Worm (Caenorhabditis elegans) whole organism, early embryonic: ENCODE data around the gene Y42A5A.1.
"Not testable (repeated sequence)": the region's sequence is repeated elsewhere in the genome, so short reads cannot be mapped to it uniquely, and the experiment has no call there.

Experiments used
- B0310.2 ChIP-seq: sonication (generic microtip); optimal IDR thresholded peaks from 2 replicates; lab custom pipeline; 2016; ENCODE audit warnings: mild to moderate bottlenecking, missing genetic modification characterization, missing compliant biosample characterization
- F13C5.2 ChIP-seq: sonication (generic microtip); optimal IDR thresholded peaks from 2 replicates; lab custom pipeline; 2017; ENCODE audit warnings: mild to moderate bottlenecking, missing genetic modification characterization, inconsistent platforms, missing compliant biosample characterization
- aly-1 ChIP-seq: sonication (generic microtip); optimal IDR thresholded peaks from 2 replicates; lab custom pipeline; 2016; ENCODE audit warnings: missing genetic modification characterization, missing compliant biosample characterization
- ama-1 ChIP-seq: fragments of 150-350 bp; optimal IDR thresholded peaks from 2 replicates; lab custom pipeline; 2014
- ceh-13 ChIP-seq: fragments of 200-800 bp; sonication (Bioruptor generic); optimal IDR thresholded peaks from 2 replicates; lab custom pipeline; 2018; ENCODE audit warnings: mild to moderate bottlenecking, missing genetic modification characterization, missing compliant biosample characterization
- ceh-36 ChIP-seq: sonication (generic microtip); optimal IDR thresholded peaks from 2 replicates; lab custom pipeline; 2016; ENCODE audit warnings: missing genetic modification characterization, inconsistent platforms, missing compliant biosample characterization
- ets-7 ChIP-seq: sonication (generic microtip); optimal IDR thresholded peaks from 2 replicates; lab custom pipeline; 2016; ENCODE audit warnings: missing genotype, missing genetic modification characterization, missing compliant biosample characterization
- flt-1 ChIP-seq: fragments of 200-800 bp; sonication (Bioruptor generic); IDR thresholded peaks from 2 replicates; pipeline ENCODE4 v1.3.6; 2022; ENCODE audit warnings: missing genetic modification characterization, missing compliant biosample characterization
- hmbx-1 ChIP-seq: sonication (generic microtip); optimal IDR thresholded peaks from 2 replicates; lab custom pipeline; 2016; ENCODE audit warnings: mild to moderate bottlenecking, missing genetic modification characterization, missing compliant biosample characterization
- hmg-4 ChIP-seq: fragments of 200-800 bp; sonication (Bioruptor generic); optimal IDR thresholded peaks from 2 replicates; lab custom pipeline; 2018; ENCODE audit warnings: mild to moderate bottlenecking, missing genetic modification characterization, missing compliant biosample characterization
- hnd-1 ChIP-seq: sonication (generic microtip); optimal IDR thresholded peaks from 2 replicates; lab custom pipeline; 2016; ENCODE audit warnings: missing genetic modification characterization, missing compliant biosample characterization
- pes-1 ChIP-seq: fragments of 200-800 bp; sonication (Bioruptor generic); IDR thresholded peaks from 2 replicates; pipeline ENCODE4 v1.3.6; 2022; ENCODE audit warnings: missing genetic modification reagents, missing genetic modification characterization, missing compliant biosample characterization
- scrt-1 ChIP-seq: fragments of 200-800 bp; sonication (Bioruptor generic); IDR thresholded peaks from 2 replicates; pipeline ENCODE4 v1.3.6; 2022; ENCODE audit warnings: missing genetic modification characterization, missing compliant biosample characterization
- sea-1 ChIP-seq: fragments of 200-800 bp; sonication (Bioruptor generic); conservative IDR thresholded peaks from 2 replicates; pipeline ENCODE4 v1.3.6; 2022; ENCODE audit warnings: missing genetic modification characterization, missing compliant biosample characterization
- tbx-11 ChIP-seq: fragments of 200-800 bp; sonication (Bioruptor generic); IDR thresholded peaks from 2 replicates; pipeline ENCODE4 v1.3.6; 2022; ENCODE audit warnings: missing genetic modification characterization, missing compliant biosample characterization
- tbx-37 ChIP-seq: fragments of 200-800 bp; sonication (Bioruptor generic); conservative IDR thresholded peaks from 2 replicates; pipeline ENCODE4 v1.3.6; 2022; ENCODE audit warnings: missing genetic modification reagents, missing genetic modification characterization, missing compliant biosample characterization
- tra-4 ChIP-seq: sonication (generic microtip); optimal IDR thresholded peaks from 2 replicates; lab custom pipeline; 2017; ENCODE audit warnings: missing genetic modification characterization, missing compliant biosample characterization

The Y42A5A.1 gene

ce11 chrV:11087119-11087518, 629 bp upstream of the Y42A5A.1 start:
- no peak for TF ChIP-seq ets-7
- no peak for TF ChIP-seq aly-1 (tag; lab: Kevin White, UChicago)
- no peak for TF ChIP-seq flt-1 (GFP tag; lab: Robert Waterston, UW)
- no peak for TF ChIP-seq B0310.2 (tag; lab: Kevin White, UChicago)
- TF ChIP-seq ceh-36 (tag; lab: Kevin White, UChicago) = no peak
- no peak for TF ChIP-seq F13C5.2 (tag; lab: Kevin White, UChicago)
- TF ChIP-seq tbx-11 (GFP tag; lab: Robert Waterston, UW) = no peak

- no peak for TF ChIP-seq scrt-1 (GFP tag; lab: Robert Waterston, UW)
- TF ChIP-seq ceh-13 (GFP tag; lab: Kevin White, UChicago) = no peak
- no peak for TF ChIP-seq ets-7
- no peak for TF ChIP-seq hnd-1 (tag; lab: Kevin White, UChicago)
- TF ChIP-seq sea-1 (GFP tag; lab: Robert Waterston, UW) = no peak
- no peak for TF ChIP-seq tra-4 (tag; lab: Kevin White, UChicago)
- no peak for TF ChIP-seq tbx-37 (GFP tag; lab: Robert Waterston, UW)
- no peak for TF ChIP-seq hmg-4 (GFP tag; lab: Kevin White, UChicago)
- TF ChIP-seq F13C5.2 (tag; lab: Kevin White, UChicago) = no peak
- no peak for TF ChIP-seq flt-1 (GFP tag; lab: Robert Waterston, UW)
- TF ChIP-seq B0310.2 (tag; lab: Kevin White, UChicago) = no peak
- no peak for TF ChIP-seq ama-1 (lab: Kevin White, UChicago)
- TF ChIP-seq pes-1 (GFP tag; lab: Robert Waterston, UW) = no peak
- no peak for TF ChIP-seq hmbx-1 (tag; lab: Kevin White, UChicago)
- no peak for TF ChIP-seq aly-1 (tag; lab: Kevin White, UChicago)
- no peak for TF ChIP-seq tbx-11 (GFP tag; lab: Robert Waterston, UW)
- no peak for TF ChIP-seq ceh-36 (tag; lab: Kevin White, UChicago)
Measured at ce11 chrV:11093163-11094091, 5.7 kb downstream of the Y42A5A.1 start, which contains the start of gene lact-8. Gene lact-8, minus strand, starts transcription at chrV:11093607.

ce11 chrV:11094698-11095097, 7.0 kb downstream of the Y42A5A.1 start:
- TF ChIP-seq tra-4 (tag; lab: Kevin White, UChicago) (no peak), scrt-1 (GFP tag; lab: Robert Waterston, UW) (no peak)

ce11 chrV:11095873-11096272, 8.1 kb downstream of the Y42A5A.1 start, which contains the start of gene Y42A5A.3:
Gene Y42A5A.3, minus strand, starts transcription at chrV:11095973.
- no peak for TF ChIP-seq tbx-11 (GFP tag; lab: Robert Waterston, UW)
- no peak for TF ChIP-seq aly-1 (tag; lab: Kevin White, UChicago)
- TF ChIP-seq tbx-37 (GFP tag; lab: Robert Waterston, UW) = no peak
- no peak for TF ChIP-seq F13C5.2 (tag; lab: Kevin White, UChicago)
- TF ChIP-seq pes-1 (GFP tag; lab: Robert Waterston, UW) = no peak
- TF ChIP-seq hnd-1 (tag; lab: Kevin White, UChicago) = no peak
- no peak for TF ChIP-seq ets-7
- no peak for TF ChIP-seq scrt-1 (GFP tag; lab: Robert Waterston, UW)
- no peak for TF ChIP-seq hmg-4 (GFP tag; lab: Kevin White, UChicago)
- TF ChIP-seq tra-4 (tag; lab: Kevin White, UChicago) = no peak
- no peak for TF ChIP-seq ceh-13 (GFP tag; lab: Kevin White, UChicago)
- no peak for TF ChIP-seq ceh-36 (tag; lab: Kevin White, UChicago)
- TF ChIP-seq flt-1 (GFP tag; lab: Robert Waterston, UW) = no peak
- no peak for TF ChIP-seq B0310.2 (tag; lab: Kevin White, UChicago)

- TF ChIP-seq hmg-4 (GFP tag; lab: Kevin White, UChicago) = no peak
- no peak for TF ChIP-seq hmbx-1 (tag; lab: Kevin White, UChicago)
- TF ChIP-seq ets-7 = no peak
- TF ChIP-seq pes-1 (GFP tag; lab: Robert Waterston, UW) = no peak
- no peak for TF ChIP-seq scrt-1 (GFP tag; lab: Robert Waterston, UW)
- TF ChIP-seq F13C5.2 (tag; lab: Kevin White, UChicago) = no peak
- no peak for TF ChIP-seq ceh-36 (tag; lab: Kevin White, UChicago)
- TF ChIP-seq B0310.2 (tag; lab: Kevin White, UChicago) = no peak
- no peak for TF ChIP-seq ama-1 (lab: Kevin White, UChicago)
- no peak for TF ChIP-seq ceh-13 (GFP tag; lab: Kevin White, UChicago)
- no peak for TF ChIP-seq sea-1 (GFP tag; lab: Robert Waterston, UW)
- no peak for TF ChIP-seq flt-1 (GFP tag; lab: Robert Waterston, UW)
Measured at ce11 chrV:11098599-11098998, 10.9 kb downstream of the Y42A5A.1 start, which contains the start of gene cdkl-1. Gene cdkl-1, plus strand, starts transcription at chrV:11098899.

- TF ChIP-seq tbx-37 (GFP tag; lab: Robert Waterston, UW) (no peak), aly-1 (tag; lab: Kevin White, UChicago) (no peak), ceh-36 (tag; lab: Kevin White, UChicago) (no peak)
Measured at ce11 chrV:11104408-11104807, 16.7 kb downstream of the Y42A5A.1 start.

ce11 chrV:11109647-11110046, 21.9 kb downstream of the Y42A5A.1 start, which contains the start of gene Y42A5A.5:
Gene Y42A5A.5, minus strand, starts transcription at chrV:11109747.
- TF ChIP-seq ceh-13 (GFP tag; lab: Kevin White, UChicago); flt-1 (GFP tag; lab: Robert Waterston, UW); ama-1 (lab: Kevin White, UChicago): not testable (repeated sequence)
